Worm (Caenorhabditis elegans): ENCODE results near the gene F13A2.1.

DNA sequence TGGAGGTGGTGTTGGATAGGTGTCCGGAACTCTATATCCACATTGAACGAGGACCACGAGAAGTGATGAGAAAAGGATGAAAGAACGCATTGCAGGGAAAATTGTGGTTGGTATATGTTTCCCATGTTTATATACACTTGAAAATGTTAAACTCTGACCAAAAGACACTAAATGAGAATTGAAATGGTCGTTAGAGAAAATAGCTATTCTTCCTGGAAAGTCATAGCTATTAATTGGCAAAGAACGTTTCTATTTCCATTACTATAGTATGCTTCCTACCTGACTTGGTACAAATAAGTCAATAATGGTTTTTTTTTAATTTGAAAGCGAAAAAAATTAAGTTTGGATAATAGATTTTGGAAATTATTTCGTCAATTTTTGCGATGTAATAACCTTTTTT, 34.5 kb upstream of the F13A2.1 start, which contains the start of gene Y47D7A.18:
- TF ChIP-seq ZK546.5 (tag; optimal IDR thresholded peaks at IDR 0.05) (no peak), mdl-1 (tag; optimal IDR thresholded peaks at IDR 0.05) (no peak)

Data from whole organism, L2 larva.